Worm (Caenorhabditis elegans): ENCODE data around the gene twk-31.

DNA sequence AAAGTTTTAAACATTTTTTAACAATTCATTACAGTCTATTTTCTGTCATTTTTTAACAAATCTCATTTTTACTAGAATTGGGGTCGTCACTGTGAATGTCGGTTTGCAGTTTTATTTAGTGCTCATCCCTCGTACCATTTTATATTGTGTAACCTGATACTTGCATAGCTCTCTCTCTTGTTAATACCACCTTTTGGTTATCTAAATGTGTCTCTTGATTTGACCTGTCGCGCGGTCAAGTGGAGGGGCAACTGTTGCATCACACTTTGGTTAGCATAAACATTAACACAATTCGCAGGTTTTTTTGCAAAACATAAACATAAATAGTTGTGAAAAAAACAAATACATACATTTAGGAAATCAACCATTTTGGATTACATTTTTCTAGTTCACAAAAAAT, 36.3 kb downstream of the twk-31 start:
- TF ChIP-seq ceh-2 (tag; optimal IDR thresholded peaks at IDR 0.05): no peak
- TF ChIP-seq fkh-10 (GFP tag; optimal IDR thresholded peaks at IDR 0.05): no peak
- TF ChIP-seq ceh-31 (tag; optimal IDR thresholded peaks at IDR 0.05): no peak
- TF ChIP-seq rnt-1 (tag; optimal IDR thresholded peaks at IDR 0.05): no peak
- TF ChIP-seq ttx-3 (tag; optimal IDR thresholded peaks at IDR 0.05): no peak
- TF ChIP-seq madf-2 (tag; optimal IDR thresholded peaks at IDR 0.05): no peak
- TF ChIP-seq hlh-6 (tag; optimal IDR thresholded peaks at IDR 0.05): no peak
- TF ChIP-seq pag-3 (tag; optimal IDR thresholded peaks at IDR 0.05; ENCODE audit: borderline replicate concordance): no peak
- no peak for TF ChIP-seq dve-1 (tag; optimal IDR thresholded peaks at IDR 0.05)
- no peak for TF ChIP-seq lin-11 (tag; optimal IDR thresholded peaks at IDR 0.05)
- TF ChIP-seq ztf-16 (tag; optimal IDR thresholded peaks at IDR 0.05): no peak
- TF ChIP-seq sox-4 (tag; optimal IDR thresholded peaks at IDR 0.05): no peak
